Fruit fly (Drosophila melanogaster) whole organism, larva: ENCODE data around the gene Ir67b.

Experiments
- noc ChIP-seq: fragments of 200-800 bp; sonication (Bioruptor generic); optimal IDR thresholded peaks from 3 replicates; lab custom pipeline; 2019; ENCODE audit warnings: missing biosample characterization, mild to moderate bottlenecking, missing genetic modification characterization, moderate library complexity

Gene Ir67b

DNA sequence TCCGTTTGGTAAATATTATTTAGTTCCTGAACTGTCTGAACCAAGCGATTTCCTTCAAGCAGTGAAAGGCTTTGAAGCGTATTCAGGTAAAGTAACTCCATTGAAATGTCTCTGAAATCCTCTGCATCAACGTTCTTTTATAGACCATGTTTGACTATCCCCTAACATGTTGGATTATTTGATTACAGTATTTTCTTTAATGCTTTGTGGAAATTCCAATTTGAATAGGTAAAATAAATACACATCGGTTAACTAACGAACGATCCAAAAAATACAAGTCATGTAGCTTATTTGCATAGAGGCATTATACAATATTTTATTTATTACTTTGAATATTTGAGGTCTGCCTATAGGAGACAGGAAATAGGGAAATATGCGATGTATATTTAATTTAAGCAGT, at the start of gene Ir67b:
TSS of gene Ir67b (minus strand) at position 101 of the 400 bp plus-strand sequence.
- TF ChIP-seq noc, result no peak

DNA sequence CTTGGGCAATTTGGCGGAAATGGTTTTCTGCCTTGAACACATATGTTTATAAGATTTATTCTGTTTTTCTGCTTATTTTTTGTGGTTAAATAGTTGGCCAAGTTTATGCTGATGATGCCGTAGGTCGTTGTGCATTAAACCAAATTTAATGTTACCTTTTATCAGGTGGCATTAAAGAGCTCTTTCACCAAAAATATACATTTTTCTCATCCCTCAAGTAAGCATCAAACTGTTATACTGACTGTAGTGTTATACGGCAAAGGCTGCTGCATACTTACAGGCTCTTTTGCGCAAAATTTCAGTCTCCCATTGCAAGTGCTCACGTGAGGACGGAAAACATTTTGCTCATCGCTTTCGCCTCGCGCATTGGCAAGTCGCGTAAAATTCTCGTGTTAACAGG, 49.3 kb upstream of the Ir67b start, which contains the start of gene Rbfox1:
TSS of gene Rbfox1 (plus strand) at position 301 of the 400 bp plus-strand sequence.
- TF ChIP-seq noc, result no peak

DNA sequence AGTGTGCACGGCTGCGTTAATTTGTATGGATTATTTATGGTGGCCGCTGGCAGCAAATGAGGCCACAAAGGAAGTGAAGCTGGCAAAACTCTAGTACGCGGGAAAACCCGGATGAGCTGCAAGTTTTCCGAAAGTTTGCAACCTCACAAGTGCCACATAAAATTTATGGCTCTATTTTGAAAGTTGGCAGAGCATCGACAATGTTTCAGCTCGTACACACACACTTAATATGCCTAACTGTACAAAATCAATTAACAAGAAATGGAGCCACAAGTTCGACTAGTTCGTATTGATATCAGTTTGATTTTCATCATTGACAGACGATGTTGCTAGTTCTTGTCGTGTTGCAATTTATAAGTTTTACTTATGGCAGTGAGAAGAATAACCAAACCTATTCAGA, 46.4 kb upstream of the Ir67b start, which contains the start of gene CG46430:
TSS of gene CG46430 (plus strand) at position 301 of the 400 bp plus-strand sequence.
- TF ChIP-seq noc, result no peak

DNA sequence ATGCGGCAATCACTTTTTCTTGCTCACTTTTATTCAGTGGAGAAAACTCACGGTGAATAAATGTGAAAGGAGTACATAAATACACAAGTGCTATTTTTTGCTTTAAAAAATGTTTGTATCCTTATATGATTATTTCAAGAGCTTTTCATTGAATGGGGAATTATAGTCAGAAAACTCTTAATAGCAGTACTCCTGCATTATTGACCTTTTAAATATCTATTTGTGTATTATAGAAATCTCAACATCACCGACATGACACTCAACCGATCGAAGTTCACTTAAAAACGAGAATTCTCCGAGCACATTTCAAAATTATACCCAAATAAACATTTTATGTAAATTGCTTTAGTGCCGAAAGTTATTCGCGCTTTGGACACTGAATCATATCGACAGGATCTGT, 33.1 kb upstream of the Ir67b start, which contains the start of gene S-Lap3:
TSS of gene S-Lap3 (plus strand) at position 301 of the 400 bp plus-strand sequence.
- no peak for TF ChIP-seq noc

DNA sequence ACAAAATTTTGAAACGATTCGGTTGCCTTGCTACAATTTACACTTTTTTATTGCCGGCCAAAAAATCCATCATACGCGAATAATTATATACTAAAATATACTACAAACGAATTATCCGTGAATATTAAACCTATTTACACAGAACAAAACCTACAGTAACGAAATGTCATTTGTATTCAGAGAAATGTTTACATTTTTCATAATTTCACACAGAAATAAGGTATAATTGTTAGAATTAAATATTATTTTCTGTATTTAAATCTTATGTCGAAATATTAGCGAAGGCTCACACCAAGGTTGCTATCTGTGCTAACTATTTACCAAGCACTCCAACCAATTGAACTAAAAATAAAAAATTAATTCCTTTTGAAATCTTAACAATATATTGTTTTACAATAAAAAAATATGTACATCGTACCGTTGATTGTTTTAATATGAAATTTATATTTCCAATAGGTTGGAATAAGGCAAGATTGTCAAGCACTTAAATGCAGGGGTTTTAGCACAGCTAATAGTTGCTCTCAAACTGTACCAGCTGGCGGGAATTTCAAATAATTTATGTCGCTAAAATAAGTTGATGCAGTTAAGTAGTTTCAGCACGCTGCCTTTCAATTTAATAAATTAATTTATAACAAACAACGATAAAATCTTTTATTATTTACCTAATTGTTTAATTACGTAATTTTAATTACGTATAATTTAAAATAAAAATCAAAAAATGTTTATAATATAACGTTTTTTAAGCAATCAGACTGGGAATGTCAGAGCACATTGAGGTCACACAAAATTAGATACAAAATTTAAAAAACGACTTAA, 31.5 kb upstream of the Ir67b start, which contains the start of the genes Gem3 and CG32061:
TSS of gene Gem3 (minus strand) at position 51 of the 816 bp plus-strand sequence.
TSS of gene CG32061 (plus strand) at position 766 of the 816 bp plus-strand sequence.
- no peak for TF ChIP-seq noc

DNA sequence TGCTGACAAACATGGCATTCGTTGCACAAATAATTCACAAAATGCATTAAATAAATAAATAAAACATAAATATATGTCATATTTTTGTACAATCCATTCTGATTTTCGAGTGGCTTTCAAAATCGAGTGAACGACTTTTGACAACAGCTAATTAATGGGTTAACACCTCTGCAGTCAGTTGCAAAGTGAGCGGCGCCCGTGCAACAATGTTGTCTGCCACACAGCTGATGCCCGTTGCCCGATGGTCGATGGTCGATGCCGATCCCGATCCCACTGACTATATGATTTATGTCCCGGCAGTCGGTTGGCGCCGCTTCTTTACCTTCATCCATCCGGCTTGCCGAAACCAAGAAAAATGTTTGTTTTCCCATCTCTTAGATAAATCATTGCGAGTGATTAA, 27.3 kb upstream of the Ir67b start:
- TF ChIP-seq noc, result no peak

DNA sequence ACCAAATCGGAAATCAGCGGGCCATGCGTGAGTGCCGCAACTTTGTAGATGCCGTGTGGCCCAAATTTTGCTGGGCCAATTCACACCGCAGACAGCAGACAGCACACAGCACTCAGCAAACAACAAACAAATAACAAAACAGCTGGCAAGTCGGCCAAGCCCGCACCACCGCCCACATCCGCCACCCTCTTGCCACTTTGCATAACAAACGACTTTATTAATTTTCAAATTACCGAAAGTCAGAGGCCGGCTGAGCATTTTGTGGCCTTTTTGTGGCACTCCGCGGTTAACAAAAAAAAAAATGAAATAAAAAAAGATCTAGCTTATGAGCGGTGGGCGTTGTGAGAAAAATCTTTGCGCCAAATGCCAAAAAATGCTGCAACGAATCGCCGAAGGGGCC, 17.9 kb upstream of the Ir67b start:
- no peak for TF ChIP-seq noc

DNA sequence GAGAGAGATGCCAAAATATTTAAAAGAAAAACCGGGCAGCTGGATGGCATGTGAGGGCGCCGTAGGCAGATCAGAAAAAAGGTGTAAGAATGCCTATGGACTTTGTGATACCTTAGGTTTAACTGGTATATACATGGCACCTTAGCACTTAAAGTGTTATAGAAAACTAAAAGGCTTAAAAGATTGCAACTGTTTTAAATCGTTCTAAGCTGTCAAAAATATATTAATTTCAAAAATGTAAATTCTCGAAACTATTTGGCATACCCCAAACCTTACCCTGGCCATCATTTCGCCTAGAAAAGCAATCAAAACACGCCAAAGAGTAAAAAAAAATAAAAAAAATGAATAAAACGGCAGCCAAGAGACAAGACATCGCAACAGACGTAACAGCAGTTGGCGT, 15.2 kb upstream of the Ir67b start:
- no peak for TF ChIP-seq noc

DNA sequence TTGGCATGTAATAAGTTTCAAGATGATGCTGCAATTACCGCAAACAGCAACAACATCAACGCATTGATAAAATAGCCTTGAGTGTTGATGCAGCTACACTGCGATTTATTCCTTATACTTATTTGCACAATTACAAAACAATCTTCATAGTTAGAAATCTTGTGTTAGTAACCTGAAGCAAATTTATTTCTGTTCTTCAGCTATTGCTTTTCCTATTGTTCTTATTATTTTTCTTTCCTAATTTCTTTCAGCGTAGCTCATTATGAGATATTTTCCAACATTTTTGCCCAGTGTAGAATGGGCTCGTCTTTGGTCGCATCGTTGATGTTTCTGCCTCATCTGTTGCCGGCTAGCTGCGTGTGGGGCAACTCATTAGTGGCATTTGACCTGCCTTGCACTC, 12.2 kb upstream of the Ir67b start:
- TF ChIP-seq noc, result no peak

DNA sequence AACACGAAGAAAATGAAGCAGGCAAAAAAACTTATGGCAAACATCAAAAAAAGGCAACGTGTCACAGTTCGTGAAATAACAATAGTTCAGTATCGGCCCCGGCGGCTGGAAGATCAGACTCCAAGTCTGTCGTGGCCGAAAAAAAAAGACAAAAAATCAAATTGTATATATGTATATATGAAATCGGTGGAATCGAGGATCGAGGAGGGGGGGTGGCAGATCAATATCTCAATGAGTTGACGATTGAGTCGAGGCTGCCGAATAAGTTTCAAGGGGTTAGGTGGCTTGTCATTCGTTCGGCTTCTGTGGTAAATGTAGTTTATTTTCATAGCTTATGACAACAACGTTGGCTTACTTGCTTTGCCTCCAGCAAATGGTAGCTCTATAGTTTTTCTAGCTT, 10.7 kb upstream of the Ir67b start:
- TF ChIP-seq noc, result no peak

DNA sequence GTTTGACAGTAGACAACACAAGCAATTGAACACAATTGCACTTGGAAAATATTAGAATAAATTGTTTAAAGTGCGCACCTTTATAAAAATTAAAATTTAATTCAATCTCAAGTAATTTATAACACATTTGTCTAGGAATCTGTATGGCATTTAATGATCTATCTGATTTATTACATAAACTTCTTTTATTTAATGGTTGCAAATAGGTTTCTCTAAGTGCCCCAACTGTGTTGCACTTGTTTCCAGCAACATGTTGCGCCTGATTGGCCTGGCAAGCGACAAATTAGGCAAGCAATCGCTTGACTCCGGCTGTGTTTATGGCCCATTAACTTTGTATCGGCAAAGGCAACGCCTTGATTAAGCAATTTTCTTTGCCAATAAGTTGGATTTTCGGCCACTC, 8.7 kb upstream of the Ir67b start:
- TF ChIP-seq noc, result no peak

DNA sequence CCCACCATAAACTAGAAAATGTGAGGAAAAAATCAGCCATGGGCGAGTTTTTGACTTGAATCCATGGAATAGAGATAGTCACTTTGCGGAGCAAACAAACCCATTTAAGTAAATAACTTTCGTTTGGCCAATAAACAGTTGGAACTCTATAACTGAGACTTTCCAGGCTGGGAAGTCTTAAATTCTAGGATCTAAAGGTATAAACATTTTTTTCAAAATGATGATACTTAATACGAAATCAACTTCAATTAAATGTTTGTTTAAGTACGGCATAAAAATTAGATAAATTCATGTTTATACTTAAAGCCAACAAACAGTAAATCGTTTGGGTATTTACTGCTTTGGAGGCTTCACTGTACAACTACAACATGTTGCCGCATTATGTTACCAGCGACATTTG, 8.1 kb upstream of the Ir67b start:
- TF ChIP-seq noc, result no peak

DNA sequence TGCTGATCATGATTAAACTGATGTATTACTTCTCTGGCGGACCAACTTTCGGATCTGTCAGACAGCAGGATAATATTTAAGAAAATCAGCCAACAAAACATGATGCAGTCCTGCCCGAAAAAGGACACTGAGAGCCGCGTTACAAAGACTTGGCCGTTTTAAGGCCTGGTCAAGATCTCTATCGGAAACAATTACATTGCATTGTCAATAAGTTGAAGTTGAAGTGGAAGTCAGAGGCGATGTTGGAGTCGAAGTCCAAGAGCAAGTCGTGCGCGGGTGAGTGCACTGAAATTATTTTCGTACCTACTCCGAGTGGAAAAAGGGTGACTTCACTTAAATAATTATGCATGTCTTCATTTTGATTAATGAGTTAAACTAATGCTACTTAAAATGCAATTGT, 2.2 kb upstream of the Ir67b start, which contains the start of gene Ir67c:
TSS of gene Ir67c (minus strand) at position 101 of the 400 bp plus-strand sequence.
- TF ChIP-seq noc, result no peak

DNA sequence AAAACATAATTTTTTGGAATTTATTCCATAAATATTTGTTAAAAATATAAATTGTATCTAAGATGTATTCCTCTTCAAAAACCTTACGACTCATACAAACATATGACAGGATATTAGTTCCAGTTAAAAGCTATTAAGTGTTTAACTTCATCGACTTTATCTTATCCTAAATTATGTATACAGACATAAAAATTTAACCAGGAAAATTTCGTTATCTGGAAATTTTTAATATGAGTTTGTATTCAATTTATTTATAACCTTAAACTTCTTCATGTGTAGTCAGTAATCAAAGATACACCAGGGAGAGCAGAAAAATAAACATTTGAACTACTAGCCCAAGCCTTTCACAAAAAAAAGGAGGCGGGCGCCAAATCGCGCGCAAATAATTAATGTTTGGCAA, 2.3 kb downstream of the Ir67b start:
- no peak for TF ChIP-seq noc

DNA sequence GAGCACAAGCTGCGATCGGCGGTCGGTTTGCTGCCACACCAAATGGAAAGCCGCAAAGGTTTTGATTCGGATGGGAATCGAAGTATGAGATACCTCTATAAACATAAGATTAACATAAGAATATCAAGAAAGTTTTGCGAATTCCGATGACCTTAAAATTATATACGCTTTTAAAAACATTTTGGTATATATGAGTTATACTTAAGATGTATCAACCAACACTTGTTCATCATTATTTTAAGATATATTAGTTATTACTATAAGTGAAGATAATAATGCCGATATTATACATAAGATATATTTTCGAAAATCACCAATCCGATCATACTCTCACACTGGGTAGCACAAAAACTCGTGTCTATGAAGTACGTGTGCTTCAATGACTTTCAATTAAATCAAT, 3.0 kb downstream of the Ir67b start:
- TF ChIP-seq noc, result no peak

DNA sequence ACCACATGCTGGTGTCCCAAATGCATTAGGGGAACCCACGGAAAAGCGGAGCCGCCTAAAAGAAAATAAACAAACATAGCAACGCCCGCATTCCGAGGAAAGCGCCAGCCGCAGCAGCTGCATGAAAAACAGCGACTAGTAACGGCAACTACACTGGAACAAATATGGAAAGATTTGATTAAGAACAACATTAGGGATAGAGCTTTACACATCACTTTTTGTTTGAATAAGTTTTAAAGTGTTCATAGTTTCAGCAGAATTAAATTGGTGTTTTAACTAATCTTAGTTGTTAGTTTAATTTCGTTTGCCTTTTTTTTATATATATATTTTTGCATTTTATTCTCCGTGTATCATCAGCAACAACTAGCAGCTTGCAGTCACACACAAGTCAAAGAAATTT, 3.8 kb downstream of the Ir67b start:
- no peak for TF ChIP-seq noc

DNA sequence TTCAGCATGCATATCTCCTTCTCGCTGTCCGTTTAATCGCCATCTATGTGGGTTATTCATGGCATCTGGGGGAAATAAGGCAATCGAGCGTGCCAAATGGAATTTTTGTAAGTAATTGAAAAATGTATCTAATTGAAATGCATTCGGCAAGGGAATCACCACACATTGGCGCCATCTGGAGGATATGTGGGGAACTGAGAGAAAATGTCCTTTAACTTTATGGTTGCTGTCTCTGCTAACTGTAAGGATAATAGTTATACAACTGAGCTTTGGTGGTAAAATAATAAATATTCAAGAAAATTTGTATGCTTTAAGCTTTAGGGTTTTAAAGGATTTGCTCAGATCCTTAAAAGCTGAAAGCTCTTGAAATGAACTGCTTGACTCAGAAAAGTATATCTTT, 4.5 kb downstream of the Ir67b start:
- TF ChIP-seq noc, result no peak

DNA sequence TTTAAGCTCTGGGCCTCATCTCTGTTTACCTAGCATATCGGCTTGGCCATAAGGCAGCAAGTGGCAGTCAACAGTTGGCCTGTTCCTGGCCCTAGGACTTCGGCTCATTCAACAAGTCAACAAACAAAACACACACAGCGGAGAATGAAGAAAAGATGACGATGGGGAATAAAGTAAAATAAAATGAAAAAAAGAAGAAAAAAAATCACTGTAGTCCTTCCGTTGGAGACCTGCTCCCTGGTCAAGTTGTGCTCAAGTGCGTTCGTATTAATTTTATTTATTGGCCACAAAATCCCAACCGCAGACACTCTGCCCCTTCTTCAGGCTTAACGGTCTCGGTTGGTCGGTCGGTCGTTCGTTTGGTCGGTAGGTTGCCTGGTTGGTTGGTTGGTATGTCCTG, 13.4 kb downstream of the Ir67b start:
- no peak for TF ChIP-seq noc
